Worm (Caenorhabditis elegans): ENCODE measurements around the gene gpd-3.

DNA sequence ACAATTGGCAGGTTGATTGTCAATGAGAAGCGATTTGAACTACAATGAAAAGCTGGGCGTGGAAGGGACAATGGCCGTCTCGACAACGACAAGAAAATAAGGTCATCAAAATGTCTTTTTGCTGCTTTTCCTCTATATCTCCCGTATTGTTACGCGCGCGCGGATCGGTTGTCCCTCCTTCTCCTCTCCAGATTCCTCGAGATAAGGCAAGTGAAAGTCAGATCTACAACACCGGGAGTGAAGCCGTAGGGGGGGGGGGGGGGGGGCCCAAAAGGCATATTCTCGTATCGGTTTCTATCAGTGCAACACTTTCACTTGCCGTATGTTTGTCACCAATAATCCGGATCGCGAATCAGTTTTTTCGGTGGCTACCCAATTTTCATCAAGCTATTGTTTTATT lies 18.8 kb downstream of the gpd-3 start, which contains the start of gene wrt-2:
- TF ChIP-seq nfya-1 (tag; optimal IDR thresholded peaks at IDR 0.05) (no peak), ahr-1 (tag; optimal IDR thresholded peaks at IDR 0.05) (no peak), pha-4 (tag; optimal IDR thresholded peaks at IDR 0.05) (no peak), ztf-16 (tag; optimal IDR thresholded peaks at IDR 0.05) (no peak), pqm-1 (tag; optimal IDR thresholded peaks at IDR 0.05) (no peak), fkh-10 (GFP tag; optimal IDR thresholded peaks at IDR 0.05) (no peak)

All from whole organism, late embryonic.